Fruit fly (Drosophila melanogaster) whole organism, embryonic: ENCODE results near the gene CG31176.

Experiments
- Atf6 ChIP-seq: fragments of 200-800 bp; sonication (Bioruptor generic); IDR thresholded peaks from 2 replicates; pipeline ENCODE4 v1.3.6; 2022; ENCODE audit warnings: missing biosample characterization, missing genetic modification characterization
- CG10431 ChIP-seq: fragments of 200-800 bp; sonication (Bioruptor generic); optimal IDR thresholded peaks from 3 replicates; lab custom pipeline; 2018; ENCODE audit warnings: missing biosample characterization, mild to moderate bottlenecking, missing genetic modification characterization
- CG10565 ChIP-seq: fragments of 200-800 bp; sonication (Bioruptor generic); optimal IDR thresholded peaks from 3 replicates; lab custom pipeline; 2016; ENCODE audit warnings: missing biosample characterization, mild to moderate bottlenecking, missing genetic modification characterization
- CG11695 ChIP-seq: fragments of 200-800 bp; sonication (Bioruptor generic); IDR thresholded peaks from 3 replicates; pipeline ENCODE4 v1.3.6; 2022; ENCODE audit warnings: missing biosample characterization, missing genetic modification characterization
- CG15479 ChIP-seq: fragments of 200-800 bp; sonication (Bioruptor generic); optimal IDR thresholded peaks from 3 replicates; lab custom pipeline; 2019; ENCODE audit warnings: missing biosample characterization, mild to moderate bottlenecking, missing genetic modification characterization, moderate library complexity
- CG17328 ChIP-seq: fragments of 200-800 bp; sonication (Bioruptor generic); IDR thresholded peaks from 2 replicates; pipeline ENCODE4 v1.3.6; 2022; ENCODE audit warnings: missing biosample characterization, missing genetic modification characterization
- CG33213 ChIP-seq: fragments of 200-800 bp; sonication (Bioruptor generic); optimal IDR thresholded peaks from 3 replicates; lab custom pipeline; 2016; ENCODE audit warnings: missing biosample characterization, missing genetic modification characterization
- CG3726 ChIP-seq: fragments of 200-800 bp; sonication (Bioruptor generic); IDR thresholded peaks from 3 replicates; pipeline ENCODE4, ENCODE4 v1.3.6; 2022; ENCODE audit warnings: missing biosample characterization, missing genetic modification characterization
- CG4404 ChIP-seq: fragments of 200-800 bp; sonication (Bioruptor generic); IDR thresholded peaks from 2 replicates; pipeline ENCODE4 v1.3.6; 2022; ENCODE audit warnings: missing biosample characterization, missing genetic modification characterization
- CG7963 ChIP-seq: fragments of 200-800 bp; sonication (Bioruptor generic); IDR thresholded peaks from 3 replicates; pipeline ENCODE4 v1.3.6; 2022; ENCODE audit warnings: missing biosample characterization, missing genetic modification characterization; ENCODE audit not compliant: partially characterized antibody
- CG8359 ChIP-seq: fragments of 200-800 bp; sonication (Bioruptor generic); optimal IDR thresholded peaks from 2 replicates; lab custom pipeline; 2017; ENCODE audit warnings: missing biosample characterization, mild to moderate bottlenecking, missing genetic modification characterization, borderline replicate concordance
- CG9609 ChIP-seq: fragments of 200-800 bp; sonication (Bioruptor generic); optimal IDR thresholded peaks from 3 replicates; lab custom pipeline; 2016; ENCODE audit warnings: missing biosample characterization, missing genetic modification characterization
- Chrac-16 ChIP-seq: fragments of 200-800 bp; sonication (Bioruptor generic); optimal IDR thresholded peaks from 3 replicates; lab custom pipeline; 2016; ENCODE audit warnings: missing biosample characterization, missing genetic modification characterization
- D19A ChIP-seq: fragments of 200-800 bp; optimal IDR thresholded peaks from 3 replicates; lab custom pipeline; 2019; ENCODE audit warnings: missing biosample characterization, mild to moderate bottlenecking, missing genetic modification characterization, moderate library complexity
- Hand ChIP-seq: fragments of 200-800 bp; sonication (Bioruptor generic); optimal IDR thresholded peaks from 2 replicates; lab custom pipeline; 2017; ENCODE audit warnings: mild to moderate bottlenecking, missing biosample characterization, missing genetic modification reagents, missing genetic modification characterization
- Hr3 ChIP-seq: fragments of 200-800 bp; sonication (Bioruptor generic); optimal IDR thresholded peaks from 3 replicates; lab custom pipeline; 2016; ENCODE audit warnings: missing biosample characterization, missing genetic modification characterization
- Optix ChIP-seq: fragments of 200-800 bp; sonication (Bioruptor generic); IDR thresholded peaks from 3 replicates; pipeline ENCODE4 v1.3.6; 2022; ENCODE audit warnings: missing biosample characterization, missing genetic modification characterization
- Rfx ChIP-seq: fragments of 200-800 bp; sonication (Bioruptor generic); IDR thresholded peaks from 2 replicates; pipeline ENCODE4 v1.3.6; 2022; ENCODE audit warnings: missing biosample characterization, missing genetic modification characterization
- Side ChIP-seq: fragments of 200-800 bp; sonication (Bioruptor generic); optimal IDR thresholded peaks from 2 replicates; lab custom pipeline; 2016; ENCODE audit warnings: missing biosample characterization, missing genetic modification characterization
- Spps ChIP-seq: fragments of 200-800 bp; sonication (Bioruptor generic); optimal IDR thresholded peaks from 2 replicates; lab custom pipeline; 2018; ENCODE audit warnings: missing biosample characterization, mild to moderate bottlenecking, missing genetic modification characterization
- Ssrp ChIP-seq: fragments of 200-800 bp; sonication (Bioruptor generic); optimal IDR thresholded peaks from 2 replicates; lab custom pipeline; 2018; ENCODE audit warnings: missing biosample characterization, mild to moderate bottlenecking, missing genetic modification characterization, moderate library complexity
- Xbp1 ChIP-seq: fragments of 200-800 bp; sonication (Bioruptor generic); optimal IDR thresholded peaks from 3 replicates; lab custom pipeline; 2016; ENCODE audit warnings: missing biosample characterization, mild to moderate bottlenecking, missing genetic modification characterization
- al ChIP-seq: fragments of 200-800 bp; sonication (Bioruptor generic); IDR thresholded peaks from 2 replicates; pipeline ENCODE4 v1.3.6; 2022; ENCODE audit warnings: missing biosample characterization, missing genetic modification characterization
- ap ChIP-seq: fragments of 200-800 bp; sonication (Bioruptor generic); IDR thresholded peaks from 2 replicates; pipeline ENCODE4 v1.3.6; 2022; ENCODE audit warnings: missing biosample characterization, missing genetic modification characterization
- bbx ChIP-seq: fragments of 200-800 bp; sonication (Bioruptor generic); IDR thresholded peaks from 2 replicates; pipeline ENCODE4 v1.3.6; 2022; ENCODE audit warnings: missing biosample characterization, missing genetic modification characterization; ENCODE audit not compliant: partially characterized antibody
- chm ChIP-seq: fragments of 200-800 bp; sonication (Bioruptor generic); IDR thresholded peaks from 2 replicates; pipeline ENCODE4 v1.3.6; 2022; ENCODE audit warnings: missing biosample characterization, missing genetic modification characterization
- ci ChIP-seq: fragments of 200-800 bp; sonication (Bioruptor generic); IDR thresholded peaks from 3 replicates; pipeline ENCODE4 v1.3.6; 2022; ENCODE audit warnings: missing biosample characterization, missing genetic modification characterization
- danr ChIP-seq: fragments of 200-800 bp; sonication (Bioruptor generic); IDR thresholded peaks from 2 replicates; pipeline ENCODE4 v1.3.6; 2022; ENCODE audit warnings: missing biosample characterization, missing genetic modification characterization
- emc ChIP-seq: fragments of 200-800 bp; sonication (Bioruptor generic); optimal IDR thresholded peaks from 2 replicates; lab custom pipeline; 2016; ENCODE audit warnings: missing biosample characterization, missing genetic modification characterization
- fd102C ChIP-seq: fragments of 200-800 bp; sonication (Bioruptor generic); optimal IDR thresholded peaks from 2 replicates; lab custom pipeline; 2018; ENCODE audit warnings: missing biosample characterization, mild to moderate bottlenecking, missing genetic modification characterization, moderate library complexity
- fd3F ChIP-seq: fragments of 200-800 bp; sonication (Bioruptor generic); optimal IDR thresholded peaks from 2 replicates; lab custom pipeline; 2018; ENCODE audit warnings: missing biosample characterization, mild to moderate bottlenecking, missing genetic modification characterization, moderate library complexity
- fd64A ChIP-seq: fragments of 200-800 bp; sonication (Bioruptor generic); optimal IDR thresholded peaks from 3 replicates; lab custom pipeline; 2018; ENCODE audit warnings: missing biosample characterization, mild to moderate bottlenecking, missing genetic modification characterization
- gcm2 ChIP-seq: fragments of 200-800 bp; sonication (Bioruptor generic); optimal IDR thresholded peaks from 2 replicates; lab custom pipeline; 2016; ENCODE audit warnings: missing biosample characterization, missing genetic modification characterization
- gsb ChIP-seq: fragments of 200-800 bp; sonication (Bioruptor generic); IDR thresholded peaks from 2 replicates; pipeline ENCODE4 v1.3.6; 2022; ENCODE audit warnings: missing biosample characterization, missing genetic modification characterization
- h ChIP-seq: fragments of >200 bp; optimal IDR thresholded peaks from 2 replicates; lab custom pipeline; 2017
- ham ChIP-seq: fragments of 200-800 bp; sonication (Bioruptor generic); IDR thresholded peaks from 2 replicates; pipeline ENCODE4 v1.3.6; 2022; ENCODE audit warnings: missing biosample characterization, missing genetic modification characterization
- hb ChIP-seq: fragments of 200-800 bp; sonication (Bioruptor generic); IDR thresholded peaks from 3 replicates; pipeline ENCODE4 v1.3.6; 2022; ENCODE audit warnings: missing biosample characterization, missing genetic modification characterization; ENCODE audit not compliant: partially characterized antibody
- mirr ChIP-seq: fragments of 200-800 bp; sonication (Bioruptor generic); optimal IDR thresholded peaks from 3 replicates; lab custom pipeline; 2018; ENCODE audit warnings: missing biosample characterization, mild to moderate bottlenecking, missing genetic modification characterization
- pan ChIP-seq, 4 experiments: fragments of >200 bp in 3 of 4; fragments of 200-800 bp in 1 of 4; sonication (Bioruptor generic) in 1 of 4; optimal IDR thresholded peaks in 3 of 4; IDR thresholded peaks in 1 of 4; 2 replicates each; pipeline versions ENCODE4 v1.3.6 to Lab custom; 2017 to 2022; ENCODE audit warnings: missing biosample characterization in 2 of 4, missing genetic modification characterization in 2 of 4, mixed read lengths in 1 of 4
- pfk ChIP-seq: fragments of 200-800 bp; sonication (Bioruptor generic); optimal IDR thresholded peaks from 2 replicates; lab custom pipeline; 2018; ENCODE audit warnings: missing biosample characterization, mild to moderate bottlenecking, missing genetic modification characterization, moderate library complexity
- pho ChIP-seq: fragments of 200-800 bp; sonication (Bioruptor generic); optimal IDR thresholded peaks from 2 replicates; lab custom pipeline; 2016; ENCODE audit warnings: missing biosample characterization, missing genetic modification characterization
- repo ChIP-seq: fragments of 200-800 bp; sonication (Bioruptor generic); optimal IDR thresholded peaks from 2 replicates; lab custom pipeline; 2016; ENCODE audit warnings: missing biosample characterization, missing genetic modification characterization
- row ChIP-seq: fragments of 200-800 bp; sonication (Bioruptor generic); IDR thresholded peaks from 3 replicates; pipeline ENCODE4 v1.3.6; 2022; ENCODE audit warnings: missing biosample characterization, missing genetic modification characterization
- sc ChIP-seq, 3 experiments: fragments of >200 bp in 2 of 3; fragments of 200-800 bp in 1 of 3; sonication (Bioruptor generic) in 1 of 3; optimal IDR thresholded peaks; 2 replicates in 2 of 3; 3 replicates in 1 of 3; lab custom pipeline; 2017; ENCODE audit warnings: mild to moderate bottlenecking in 1 of 3, missing biosample characterization in 1 of 3, missing genetic modification characterization in 1 of 3, missing genetic modification reagents in 1 of 3
- sob ChIP-seq: fragments of 200-800 bp; sonication (Bioruptor generic); IDR thresholded peaks from 2 replicates; pipeline ENCODE4 v1.3.6; 2022; ENCODE audit warnings: missing biosample characterization, missing genetic modification characterization
- sr ChIP-seq: fragments of 200-800 bp; sonication (Bioruptor generic); IDR thresholded peaks from 3 replicates; pipeline ENCODE4 v1.3.6; 2022; ENCODE audit warnings: missing biosample characterization, missing genetic modification characterization
- sug ChIP-seq: fragments of 200-800 bp; optimal IDR thresholded peaks from 2 replicates; lab custom pipeline; 2019; ENCODE audit warnings: missing biosample characterization, mild to moderate bottlenecking, missing genetic modification characterization, moderate library complexity
- unpg ChIP-seq: fragments of 200-800 bp; sonication (Bioruptor generic); optimal IDR thresholded peaks from 3 replicates; lab custom pipeline; 2018; ENCODE audit warnings: missing biosample characterization, mild to moderate bottlenecking, missing genetic modification characterization, moderate library complexity
- z ChIP-seq: fragments of 200-800 bp; sonication (Bioruptor generic); IDR thresholded peaks from 3 replicates; pipeline ENCODE4 v1.3.6; 2022; ENCODE audit warnings: missing biosample characterization, missing genetic modification characterization
- zen ChIP-seq: fragments of 200-800 bp; sonication (Bioruptor generic); optimal IDR thresholded peaks from 3 replicates; lab custom pipeline; 2018; ENCODE audit warnings: missing biosample characterization, mild to moderate bottlenecking, missing genetic modification characterization, moderate library complexity
- zf30C ChIP-seq: fragments of 200-800 bp; sonication (Bioruptor generic); optimal IDR thresholded peaks from 3 replicates; lab custom pipeline; 2018; ENCODE audit warnings: missing biosample characterization, mild to moderate bottlenecking, missing genetic modification characterization

Gene CG31176

dm6 chr3R:21660659-21661126, 58.8 kb downstream of the CG31176 start, which contains the start of gene E2f1:
TSS of gene E2f1 (minus strand) at chr3R:21660871.
- TF ChIP-seq chm (peak; percentile 40; the same call in 1 of the 2 replicates), mirr (GFP tag; lab: Kevin White, UChicago) (no peak), CG4404 (GFP tag; lab: Robert Waterston, UW) (no peak), sc (optimal IDR thresholded peaks at IDR 0.05; lab: Kevin White, UChicago) (no peak), sc (GFP tag; optimal IDR thresholded peaks at IDR 0.05; lab: Kevin White, UChicago) (no peak), h (lab: Kevin White, UChicago) (no peak), CG11695 (no peak), CG10565 (no peak), D19A (tag; lab: Kevin White, UChicago) (peak; percentile 8), al (GFP tag; lab: Robert Waterston, UW) (no peak), repo (GFP tag; lab: Kevin White, UChicago) (no peak), fd102C (GFP tag; lab: Kevin White, UChicago) (no peak), sob (GFP tag; lab: Robert Waterston, UW) (no peak), zen (tag; lab: Kevin White, UChicago) (peak; percentile 16), pan (optimal IDR thresholded peaks at IDR 0.05; lab: Kevin White, UChicago) (no peak), pan (GFP tag; optimal IDR thresholded peaks at IDR 0.05 in 1 of 2, IDR thresholded peaks at IDR 0.05 in 1 of 2) (no peak), gcm2 (no peak), CG10431 (no peak), Hr3 (GFP tag; lab: Kevin White, UChicago) (no peak), zf30C (no peak), Optix (no peak), danr (GFP tag; lab: Robert Waterston, UW) (no peak), fd3F (GFP tag; lab: Kevin White, UChicago) (no peak), Rfx (GFP tag; lab: Robert Waterston, UW) (peak; percentile 42), Side (GFP tag; lab: Kevin White, UChicago) (no peak), ham (GFP tag; lab: Robert Waterston, UW) (no peak), ci (GFP tag; lab: Robert Waterston, UW) (no peak; the same call in 2 of the 3 replicates), CG15479 (GFP tag; lab: Kevin White, UChicago) (no peak), Atf6 (no peak), sr (GFP tag; lab: Robert Waterston, UW) (peak; percentile 51; the same call in 2 of the 3 replicates), row (GFP tag; lab: Robert Waterston, UW) (peak; percentile 29; the same call in 1 of the 3 replicates), Ssrp (tag; lab: Kevin White, UChicago) (no peak), pfk (peak; percentile 17), Chrac-16 (GFP tag; lab: Kevin White, UChicago) (no peak), ap (GFP tag; lab: Robert Waterston, UW) (no peak), CG33213 (GFP tag; lab: Kevin White, UChicago) (peak; percentile 42), CG9609 (GFP tag; lab: Kevin White, UChicago) (no peak), fd64A (GFP tag; lab: Kevin White, UChicago) (no peak), hb (GFP tag; lab: Robert Waterston, UW) (no peak), Spps (tag; lab: Kevin White, UChicago) (no peak), sug (tag; lab: Kevin White, UChicago) (peak; percentile 53), z (GFP tag; lab: Robert Waterston, UW) (no peak), emc (GFP tag; lab: Kevin White, UChicago) (no peak), pho (no peak), CG7963 (GFP tag; lab: Robert Waterston, UW) (0 out of 3 replicates have a peak, but pooled peaks have one; percentile 7), Xbp1 (GFP tag; lab: Kevin White, UChicago) (no peak), unpg (GFP tag; lab: Kevin White, UChicago) (no peak), Hand (no peak), CG8359 (GFP tag; lab: Kevin White, UChicago) (no peak), CG3726 (no peak), CG17328 (GFP tag; lab: Robert Waterston, UW) (no peak), bbx (GFP tag; lab: Robert Waterston, UW) (peak; percentile 88), gsb (no peak)
